Worm (Caenorhabditis elegans): ENCODE data around the gene dhhc-8.

DNA sequence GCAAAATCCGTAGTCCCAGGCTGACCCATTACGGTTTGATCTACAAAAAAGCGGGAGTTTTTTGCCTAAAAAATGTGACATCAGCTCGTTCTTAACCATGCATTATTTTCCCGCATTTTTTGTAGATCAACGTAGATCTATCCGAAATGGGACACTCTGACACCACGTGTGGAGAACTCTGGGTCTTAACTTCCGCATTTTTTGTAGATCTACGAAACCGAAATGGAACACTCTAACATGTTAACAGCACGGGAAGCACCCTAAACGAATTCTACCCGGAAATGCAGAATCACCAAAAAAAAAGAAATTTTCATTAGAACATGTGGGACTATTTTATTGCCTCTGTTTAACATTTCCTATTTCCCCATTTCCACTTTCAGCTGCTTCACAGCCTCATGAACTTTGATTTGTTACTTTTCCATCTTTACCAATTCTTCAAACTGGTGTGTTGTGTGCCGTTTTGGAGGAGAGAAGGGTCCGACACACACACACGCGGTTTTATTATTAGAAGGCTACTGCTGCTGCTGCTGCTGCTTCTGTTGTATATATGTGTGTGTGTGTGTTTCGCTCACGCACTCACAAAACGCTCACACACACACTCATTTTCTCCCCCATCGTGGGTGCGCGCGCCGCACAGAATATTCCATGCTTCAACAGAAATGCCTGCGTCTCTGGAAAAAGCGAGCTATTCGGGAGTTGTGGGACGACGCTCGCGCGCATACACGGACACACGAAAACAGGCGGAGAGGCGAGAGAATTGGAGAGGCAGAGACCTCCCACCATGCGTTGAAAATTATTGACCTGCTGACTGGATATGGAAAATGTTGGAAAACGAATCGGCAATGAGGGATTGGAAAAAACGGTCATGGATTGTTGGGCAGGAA is 39.3 kb upstream of the dhhc-8 start:
- TF ChIP-seq snpc-4 (tag; optimal IDR thresholded peaks at IDR 0.05) (peak; percentile 76), C34F6.9 (tag; optimal IDR thresholded peaks at IDR 0.05) (peak; percentile 95), lin-13 (GFP tag; optimal IDR thresholded peaks at IDR 0.05) (peak; percentile 89), nhr-12 (tag; optimal IDR thresholded peaks at IDR 0.05) (no peak)
